Worm (Caenorhabditis elegans) whole organism, midembryonic: ENCODE results near the gene Y76A2B.4.
"Not testable (repeated sequence)": the region's sequence is repeated elsewhere in the genome, so short reads cannot be mapped to it uniquely, and the experiment has no call there.

ENCODE experiments used
- cog-1 ChIP-seq: sonication (generic microtip); optimal IDR thresholded peaks from 2 replicates; lab custom pipeline; 2016; ENCODE audit warnings: missing genetic modification characterization, missing compliant biosample characterization
- flt-1 ChIP-seq: fragments of 200-800 bp; sonication (Bioruptor generic); IDR thresholded peaks from 2 replicates; pipeline ENCODE4 v1.3.6; 2022; ENCODE audit warnings: missing genetic modification characterization, missing compliant biosample characterization
- klf-2 ChIP-seq: fragments of 200-800 bp; sonication (Bioruptor generic); conservative IDR thresholded peaks from 2 replicates; pipeline ENCODE4 v1.3.6; 2022; ENCODE audit warnings: missing genetic modification reagents, missing genetic modification characterization, missing compliant biosample characterization
- ref-1 ChIP-seq: fragments of 200-800 bp; sonication (Bioruptor generic); conservative IDR thresholded peaks from 2 replicates; pipeline ENCODE4 v1.3.6; 2022; ENCODE audit warnings: missing genetic modification reagents, missing genetic modification characterization, missing compliant biosample characterization
- tab-1 ChIP-seq: fragments of 200-800 bp; sonication (Bioruptor generic); IDR thresholded peaks from 2 replicates; pipeline ENCODE4 v1.3.6; 2022; ENCODE audit warnings: missing genetic modification characterization, missing compliant biosample characterization
- ztf-23 ChIP-seq: fragments of 200-800 bp; sonication (Bioruptor generic); IDR thresholded peaks from 2 replicates; pipeline ENCODE4 v1.3.6; 2022; ENCODE audit warnings: missing genetic modification reagents, missing genetic modification characterization, missing compliant biosample characterization
- ztf-29 ChIP-seq: fragments of 200-800 bp; sonication (Bioruptor generic); IDR thresholded peaks from 2 replicates; pipeline ENCODE4 v1.3.6; 2022; ENCODE audit warnings: missing genetic modification reagents, missing genetic modification characterization, missing compliant biosample characterization

ce11 chrIII:13498899-13499298, 47.7 kb downstream of the Y76A2B.4 start, which contains the start of gene T28A8.6:
- not testable (repeated sequence) for TF ChIP-seq cog-1 (tag; lab: Kevin White, UChicago); flt-1 (GFP tag; lab: Robert Waterston, UW); klf-2 (GFP tag; lab: Robert Waterston, UW); tab-1 (GFP tag; lab: Robert Waterston, UW); ref-1 (GFP tag; lab: Robert Waterston, UW); ztf-29 (GFP tag; lab: Robert Waterston, UW); ztf-23 (GFP tag; lab: Robert Waterston, UW)
